Worm (Caenorhabditis elegans) whole organism, L2 larva: ENCODE measurements around the gene srv-24.

Source experiments
- ZK546.5 ChIP-seq: sonication (generic microtip); optimal IDR thresholded peaks from 2 replicates; lab custom pipeline; 2017; ENCODE audit warnings: missing biosample characterization, missing genetic modification characterization
- aly-2 ChIP-seq: fragments of 150-350 bp; optimal IDR thresholded peaks from 2 replicates; lab custom pipeline; 2014; ENCODE audit warnings: missing biosample characterization, missing genetic modification characterization
- lin-13 ChIP-seq: fragments of 150-350 bp; optimal IDR thresholded peaks from 2 replicates; lab custom pipeline; 2014; ENCODE audit warnings: missing biosample characterization, missing genetic modification reagents, missing genetic modification characterization
- mab-5 ChIP-seq: fragments of 150-350 bp; optimal IDR thresholded peaks from 2 replicates; lab custom pipeline; 2014; ENCODE audit warnings: missing biosample characterization, missing genetic modification characterization
- mdl-1 ChIP-seq, 2 experiments: fragments of 150-350 bp in 1 of 2; sonication (generic microtip) in 1 of 2; optimal IDR thresholded peaks; 2 replicates each; lab custom pipeline; 2017; ENCODE audit warnings: missing biosample characterization in 2 of 2, missing genetic modification characterization in 2 of 2
- nhr-25 ChIP-seq: fragments of 150-350 bp; sonication (generic microtip); optimal IDR thresholded peaks from 3 replicates; lab custom pipeline; 2014; ENCODE audit warnings: missing biosample characterization, missing genetic modification characterization
- unc-39 ChIP-seq: fragments of 150-350 bp; optimal IDR thresholded peaks from 2 replicates; lab custom pipeline; 2014; ENCODE audit warnings: missing biosample characterization, missing genetic modification characterization
- zag-1 ChIP-seq: fragments of 150-350 bp; optimal IDR thresholded peaks from 2 replicates; lab custom pipeline; 2014; ENCODE audit warnings: missing biosample characterization, missing genetic modification characterization

DNA sequence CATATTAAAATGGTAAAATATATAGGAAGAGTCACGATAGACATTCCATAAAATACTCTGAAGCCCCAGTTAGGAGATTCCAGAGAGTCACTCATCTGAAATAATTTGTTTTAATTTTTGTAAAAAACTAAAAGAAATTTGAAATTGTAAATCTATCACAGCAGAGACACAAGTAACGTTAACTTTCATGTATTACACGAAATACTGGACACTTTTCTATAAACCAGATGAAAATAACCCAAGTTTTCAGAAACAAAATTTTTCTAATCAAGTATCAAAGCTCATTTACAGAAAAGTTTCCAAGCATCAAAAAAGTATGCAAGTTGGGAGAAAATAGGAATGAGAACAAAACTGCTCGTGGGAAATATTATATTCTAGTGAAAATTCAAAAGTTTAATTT, 7.6 kb upstream of the srv-24 start, which contains the start of gene srv-27:
- TF ChIP-seq aly-2 (tag; lab: Kevin White, UChicago) (no peak), lin-13 (GFP tag; lab: Kevin White, UChicago) (no peak), mab-5 (tag; lab: Kevin White, UChicago) (no peak), ZK546.5 (tag; lab: Kevin White, UChicago) (no peak), nhr-25 (no peak), zag-1 (tag; lab: Kevin White, UChicago) (no peak), mdl-1 (tag; optimal IDR thresholded peaks at IDR 0.05; lab: Kevin White, UChicago) (no peak), unc-39 (no peak)
